Worm (Caenorhabditis elegans) whole organism, mixed stage, embryonic: ENCODE data around the gene nspc-12.

ENCODE experiments used
- M03D4.4 ChIP-seq: sonication (generic microtip); optimal IDR thresholded peaks from 2 replicates; lab custom pipeline; 2017; ENCODE audit warnings: mild to moderate bottlenecking, missing genetic modification characterization, missing compliant biosample characterization
- bed-3 ChIP-seq: fragments of 200-800 bp; sonication (Bioruptor generic); optimal IDR thresholded peaks from 3 replicates; lab custom pipeline; 2018; ENCODE audit warnings: mild to moderate bottlenecking, missing genetic modification characterization, moderate library complexity, missing compliant biosample characterization
- blmp-1 ChIP-seq: fragments of 150-350 bp; optimal IDR thresholded peaks from 2 replicates; lab custom pipeline; 2014; ENCODE audit warnings: missing biosample characterization, missing genetic modification characterization
- ceh-39 ChIP-seq: fragments of 150-350 bp; optimal IDR thresholded peaks from 2 replicates; lab custom pipeline; 2014; ENCODE audit warnings: missing biosample characterization, missing genetic modification characterization
- ceh-43 ChIP-seq: fragments of 200-800 bp; sonication (Bioruptor generic); optimal IDR thresholded peaks from 2 replicates; lab custom pipeline; 2018; ENCODE audit warnings: mild to moderate bottlenecking, missing genetic modification characterization, moderate library complexity, missing compliant biosample characterization
- ceh-83 ChIP-seq: fragments of 200-800 bp; sonication (Bioruptor generic); optimal IDR thresholded peaks from 2 replicates; lab custom pipeline; 2018; ENCODE audit warnings: mild to moderate bottlenecking, missing genetic modification characterization, missing compliant biosample characterization
- ces-1 ChIP-seq: fragments of 150-350 bp; optimal IDR thresholded peaks from 2 replicates; lab custom pipeline; 2014; ENCODE audit warnings: missing biosample characterization, missing genetic modification reagents, missing genetic modification characterization
- cnd-1 ChIP-seq: fragments of 200-800 bp; sonication (Bioruptor generic); optimal IDR thresholded peaks from 2 replicates; lab custom pipeline; 2018; ENCODE audit warnings: mild to moderate bottlenecking, missing genetic modification characterization, missing compliant biosample characterization
- drap-1 ChIP-seq: fragments of 200-800 bp; sonication (Bioruptor generic); optimal IDR thresholded peaks from 3 replicates; lab custom pipeline; 2018; ENCODE audit warnings: mild to moderate bottlenecking, missing genetic modification characterization, missing compliant biosample characterization
- elt-1 ChIP-seq: sonication (generic microtip); optimal IDR thresholded peaks from 2 replicates; lab custom pipeline; 2017; ENCODE audit warnings: missing genetic modification characterization, mild to moderate bottlenecking, missing compliant biosample characterization, antibody characterized with exemption, moderate library complexity, borderline replicate concordance; ENCODE audit not compliant: insufficient read depth
- elt-3 ChIP-seq: fragments of 150-350 bp; optimal IDR thresholded peaks from 2 replicates; lab custom pipeline; 2014; ENCODE audit warnings: missing biosample characterization, missing genetic modification characterization
- flh-1 ChIP-seq: fragments of 200-800 bp; sonication (Bioruptor generic); optimal IDR thresholded peaks from 2 replicates; lab custom pipeline; 2018; ENCODE audit warnings: mild to moderate bottlenecking, missing genetic modification characterization, moderate library complexity, missing compliant biosample characterization
- ham-2 ChIP-seq: fragments of 200-800 bp; sonication (Bioruptor generic); optimal IDR thresholded peaks from 2 replicates; lab custom pipeline; 2018; ENCODE audit warnings: mild to moderate bottlenecking, missing genetic modification characterization, missing compliant biosample characterization
- hlh-1 ChIP-seq: fragments of 150-350 bp; optimal IDR thresholded peaks from 2 replicates; lab custom pipeline; 2014; ENCODE audit warnings: missing biosample characterization, missing genetic modification reagents, missing genetic modification characterization
- lin-13 ChIP-seq: fragments of 150-350 bp; optimal IDR thresholded peaks from 2 replicates; lab custom pipeline; 2014; ENCODE audit warnings: missing biosample characterization, missing genetic modification characterization
- lin-32 ChIP-seq: fragments of 200-800 bp; sonication (Bioruptor generic); optimal IDR thresholded peaks from 2 replicates; lab custom pipeline; 2018; ENCODE audit warnings: mild to moderate bottlenecking, missing genetic modification characterization, missing compliant biosample characterization
- lsy-2 ChIP-seq: fragments of 150-350 bp; optimal IDR thresholded peaks from 2 replicates; lab custom pipeline; 2014; ENCODE audit warnings: missing biosample characterization, missing genetic modification characterization
- mab-5 ChIP-seq: fragments of 150-350 bp; optimal IDR thresholded peaks from 2 replicates; lab custom pipeline; 2014; ENCODE audit warnings: missing biosample characterization, missing genetic modification characterization
- mep-1 ChIP-seq: fragments of 150-350 bp; optimal IDR thresholded peaks from 2 replicates; lab custom pipeline; 2017; ENCODE audit warnings: missing biosample characterization, missing genetic modification reagents, missing genetic modification characterization, inconsistent platforms
- mls-2 ChIP-seq: sonication (generic microtip); optimal IDR thresholded peaks from 2 replicates; lab custom pipeline; 2016; ENCODE audit warnings: mild to moderate bottlenecking, missing genetic modification characterization, moderate library complexity, missing compliant biosample characterization
- nhr-2 ChIP-seq: fragments of 150-350 bp; optimal IDR thresholded peaks from 2 replicates; lab custom pipeline; 2014; ENCODE audit warnings: missing biosample characterization, missing genetic modification characterization
- nhr-237 ChIP-seq: fragments of 150-350 bp; optimal IDR thresholded peaks from 2 replicates; lab custom pipeline; 2014; ENCODE audit warnings: missing biosample characterization, missing genetic modification characterization
- nhr-28 ChIP-seq: fragments of 150-350 bp; optimal IDR thresholded peaks from 2 replicates; lab custom pipeline; 2014; ENCODE audit warnings: missing biosample characterization, missing genetic modification characterization
- nhr-76 ChIP-seq: sonication (generic microtip); optimal IDR thresholded peaks from 2 replicates; lab custom pipeline; 2017; ENCODE audit warnings: missing biosample characterization, missing genetic modification characterization
- pha-4 ChIP-seq: fragments of 150-350 bp; optimal IDR thresholded peaks from 2 replicates; lab custom pipeline; 2018; ENCODE audit warnings: missing biosample characterization, missing genetic modification reagents, missing genetic modification characterization
- sem-2 ChIP-seq: fragments of 200-800 bp; sonication (Bioruptor generic); optimal IDR thresholded peaks from 2 replicates; lab custom pipeline; 2018; ENCODE audit warnings: mild to moderate bottlenecking, missing genetic modification characterization, missing compliant biosample characterization
- snpc-4 ChIP-seq: fragments of 150-350 bp; optimal IDR thresholded peaks from 2 replicates; lab custom pipeline; 2014; ENCODE audit warnings: missing biosample characterization, missing genetic modification characterization
- sptf-1 ChIP-seq: sonication (generic microtip); optimal IDR thresholded peaks from 2 replicates; lab custom pipeline; 2017; ENCODE audit warnings: mild to moderate bottlenecking, missing genetic modification characterization, moderate library complexity, missing compliant biosample characterization
- tbx-8 ChIP-seq: fragments of 200-800 bp; sonication (Bioruptor generic); optimal IDR thresholded peaks from 2 replicates; lab custom pipeline; 2018; ENCODE audit warnings: mild to moderate bottlenecking, missing genetic modification characterization, moderate library complexity, missing compliant biosample characterization
- unc-120 ChIP-seq: sonication (generic microtip); optimal IDR thresholded peaks from 2 replicates; lab custom pipeline; 2017; ENCODE audit warnings: missing genetic modification characterization, missing compliant biosample characterization; ENCODE audit not compliant: poor library complexity, severe bottlenecking
- unc-39 ChIP-seq: fragments of 150-350 bp; optimal IDR thresholded peaks from 2 replicates; lab custom pipeline; 2014; ENCODE audit warnings: missing biosample characterization, missing genetic modification characterization
- unc-62 ChIP-seq: fragments of 150-350 bp; optimal IDR thresholded peaks from 2 replicates; lab custom pipeline; 2014; ENCODE audit warnings: missing biosample characterization, missing genetic modification reagents, missing genetic modification characterization
- zip-8 ChIP-seq: fragments of 150-350 bp; optimal IDR thresholded peaks from 2 replicates; lab custom pipeline; 2014; ENCODE audit warnings: missing biosample characterization, missing genetic modification characterization
- ztf-11 ChIP-seq: fragments of 150-350 bp; optimal IDR thresholded peaks from 2 replicates; lab custom pipeline; 2014; ENCODE audit warnings: missing biosample characterization, missing genetic modification characterization

The nspc-12 gene

DNA sequence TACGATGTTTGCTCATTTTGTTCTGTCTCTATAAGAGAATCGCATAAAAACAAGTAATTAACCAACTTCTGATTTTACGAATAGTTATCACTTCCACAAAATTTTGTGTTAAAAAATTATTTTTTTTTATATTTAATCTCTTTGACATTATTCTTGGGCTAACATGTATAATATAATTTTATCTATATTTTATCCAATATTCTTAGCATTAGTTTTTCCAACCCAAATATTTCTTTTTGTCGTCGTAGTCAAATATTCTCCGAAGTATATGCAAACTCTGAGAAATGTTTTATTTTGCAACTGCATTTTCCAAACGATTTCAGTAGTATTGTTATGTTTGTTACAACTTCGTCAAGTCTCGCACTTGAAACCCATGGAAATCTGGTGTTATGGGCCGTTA, 23.0 kb downstream of the nspc-12 start, which contains the start of gene srd-47:
Gene srd-47, plus strand, starts transcription at position 164 of the 400 bp plus-strand sequence.
- TF ChIP-seq nhr-237 (tag; lab: Kevin White, UChicago) (no peak), M03D4.4 (tag; lab: Kevin White, UChicago) (no peak), ceh-83 (GFP tag; lab: Kevin White, UChicago) (no peak), cnd-1 (tag; lab: Kevin White, UChicago) (no peak), hlh-1 (tag; lab: Kevin White, UChicago) (no peak), ceh-43 (GFP tag; lab: Kevin White, UChicago) (no peak), zip-8 (tag; lab: Kevin White, UChicago) (no peak), drap-1 (no peak), lsy-2 (tag; lab: Kevin White, UChicago) (no peak)
- TF ChIP-seq, all 35 proteins: peak for 0

DNA sequence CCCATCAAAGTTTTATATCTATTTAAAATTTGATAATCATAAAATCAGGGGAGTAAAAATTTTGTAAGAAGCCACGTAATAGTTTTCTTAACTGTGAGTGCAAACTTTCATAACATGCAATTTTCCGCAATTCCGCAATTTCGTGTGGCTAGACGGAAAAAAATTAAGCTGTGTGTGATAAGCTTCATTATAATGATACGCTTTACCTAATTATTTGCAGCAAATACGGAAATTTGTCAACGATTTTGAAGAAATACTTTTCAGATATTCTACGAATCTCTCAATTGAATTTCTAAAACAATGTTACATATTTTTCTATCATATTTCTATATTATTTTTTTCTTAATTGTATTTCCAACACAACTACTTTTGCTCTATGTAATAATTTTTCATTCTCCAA, 24.7 kb downstream of the nspc-12 start, which contains the start of gene srd-46:
Gene srd-46, plus strand, starts transcription at position 301 of the 400 bp plus-strand sequence.
- no peak for TF ChIP-seq snpc-4
- no peak for TF ChIP-seq mep-1
- TF ChIP-seq ceh-39 = no peak
- TF ChIP-seq elt-1 (tag; lab: Kevin White, UChicago) = no peak
- no peak for TF ChIP-seq flh-1 (GFP tag; lab: Kevin White, UChicago)
- no peak for TF ChIP-seq ces-1
- no peak for TF ChIP-seq unc-39
- TF ChIP-seq blmp-1 (tag; lab: Kevin White, UChicago) = no peak
- TF ChIP-seq M03D4.4 (tag; lab: Kevin White, UChicago) = no peak
- no peak for TF ChIP-seq mab-5 (tag; lab: Kevin White, UChicago)
- TF ChIP-seq tbx-8 (GFP tag; lab: Kevin White, UChicago) = no peak
- TF ChIP-seq elt-3 (tag; lab: Kevin White, UChicago) = no peak
- no peak for TF ChIP-seq mls-2 (tag; lab: Kevin White, UChicago)
- TF ChIP-seq lin-32 (GFP tag; lab: Kevin White, UChicago) = no peak
- TF ChIP-seq sem-2 (GFP tag; lab: Kevin White, UChicago) = no peak
- TF ChIP-seq ham-2 = no peak
- TF ChIP-seq ztf-11 (tag; lab: Kevin White, UChicago) = no peak
- no peak for TF ChIP-seq ceh-43 (GFP tag; lab: Kevin White, UChicago)

DNA sequence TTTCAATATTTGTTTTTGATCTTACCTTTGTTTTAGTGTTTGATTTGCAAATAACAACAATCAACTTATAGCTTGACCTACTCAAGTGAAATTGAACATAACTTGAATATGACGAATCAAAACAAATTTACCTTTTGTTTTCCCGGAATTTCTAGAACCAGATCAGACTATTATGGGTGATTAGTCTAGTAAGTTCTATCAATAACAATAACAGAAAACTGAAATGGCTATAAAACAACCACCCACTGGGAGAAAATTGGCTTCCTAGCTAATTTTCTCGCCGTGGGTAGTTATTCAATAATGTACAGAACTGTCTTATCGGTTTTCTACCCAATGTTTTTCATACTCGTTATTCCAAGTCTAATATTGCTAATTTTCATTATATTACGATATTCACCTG, 27.8 kb downstream of the nspc-12 start, which contains the start of gene srd-45:
Gene srd-45, plus strand, starts transcription at position 301 of the 400 bp plus-strand sequence.
- TF ChIP-seq nhr-28 (tag; lab: Kevin White, UChicago) (no peak), sem-2 (GFP tag; lab: Kevin White, UChicago) (no peak), sptf-1 (tag; lab: Kevin White, UChicago) (no peak), unc-62 (GFP tag; lab: Kevin White, UChicago) (no peak), elt-3 (tag; lab: Kevin White, UChicago) (no peak), ces-1 (no peak), lin-32 (GFP tag; lab: Kevin White, UChicago) (no peak), zip-8 (tag; lab: Kevin White, UChicago) (no peak), nhr-237 (tag; lab: Kevin White, UChicago) (no peak), nhr-76 (no peak), pha-4 (no peak), mab-5 (tag; lab: Kevin White, UChicago) (no peak), unc-39 (no peak), lin-13 (tag; lab: Kevin White, UChicago) (no peak), lsy-2 (tag; lab: Kevin White, UChicago) (no peak), ceh-39 (no peak), bed-3 (GFP tag; lab: Kevin White, UChicago) (no peak)

DNA sequence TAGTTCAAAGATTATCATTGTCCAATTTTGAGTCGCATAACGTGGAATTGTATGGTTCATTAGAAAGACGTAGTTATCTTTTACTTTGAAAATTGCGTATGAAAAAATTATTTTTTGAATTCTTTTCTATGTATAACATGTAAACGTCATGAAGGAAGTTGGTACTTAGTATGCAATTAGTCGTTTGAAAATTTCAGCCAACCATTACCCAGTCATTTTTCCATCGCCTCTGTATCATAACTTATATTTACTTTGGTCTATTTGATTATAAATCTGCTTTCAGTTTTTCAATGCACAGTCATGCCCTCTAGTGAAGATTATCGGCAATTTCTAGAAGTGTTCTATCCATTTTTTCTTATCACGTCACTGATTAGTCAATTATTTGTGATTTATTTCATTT, 30.1 kb downstream of the nspc-12 start, which contains the start of gene srd-41:
Gene srd-41, plus strand, starts transcription at position 301 of the 400 bp plus-strand sequence.
- TF ChIP-seq drap-1 (no peak), nhr-2 (tag; lab: Kevin White, UChicago) (no peak)

DNA sequence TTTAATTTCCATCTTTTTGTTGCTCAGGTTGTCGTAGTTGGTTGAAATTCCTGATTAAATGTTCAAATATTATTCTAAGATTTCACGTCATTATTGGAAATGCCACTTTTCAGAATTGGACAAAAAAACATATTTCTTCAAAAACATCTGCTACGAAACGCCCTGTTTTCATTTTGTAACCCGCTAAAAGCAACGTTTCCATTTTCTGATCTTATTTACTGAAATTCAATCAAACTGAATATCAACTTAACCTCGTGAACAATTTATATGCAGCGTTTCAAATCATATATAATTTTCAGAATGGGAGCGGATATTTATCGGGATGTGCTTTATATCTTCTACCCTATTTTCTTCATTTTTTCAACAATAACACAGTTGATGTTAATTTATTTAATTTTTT, 33.0 kb downstream of the nspc-12 start, which contains the start of gene srd-40:
Gene srd-40, plus strand, starts transcription at position 301 of the 400 bp plus-strand sequence.
- TF ChIP-seq nhr-2 (tag; lab: Kevin White, UChicago) (no peak), sptf-1 (tag; lab: Kevin White, UChicago) (no peak), pha-4 (no peak), hlh-1 (tag; lab: Kevin White, UChicago) (no peak), lin-32 (GFP tag; lab: Kevin White, UChicago) (no peak), zip-8 (tag; lab: Kevin White, UChicago) (no peak), elt-1 (tag; lab: Kevin White, UChicago) (no peak), elt-3 (tag; lab: Kevin White, UChicago) (no peak), unc-120 (tag; lab: Kevin White, UChicago) (no peak), mab-5 (tag; lab: Kevin White, UChicago) (no peak)
